Fruit fly (Drosophila melanogaster) whole organism: ENCODE results near the gene ppk17.

Experiments used
- CG8478 ChIP-seq: fragments of >200 bp; optimal IDR thresholded peaks from 2 replicates; lab custom pipeline; 2018; ENCODE audit warnings: inconsistent platforms
- EcR ChIP-seq, 2 experiments: fragments of >200 bp; optimal IDR thresholded peaks; 2 replicates each; lab custom pipeline; 2017; ENCODE audit warnings: missing biosample characterization in 2 of 2, missing genetic modification characterization in 2 of 2, missing genetic modification reagents in 2 of 2
- psq ChIP-seq: fragments of >200 bp; optimal IDR thresholded peaks from 2 replicates; lab custom pipeline; 2017

DNA sequence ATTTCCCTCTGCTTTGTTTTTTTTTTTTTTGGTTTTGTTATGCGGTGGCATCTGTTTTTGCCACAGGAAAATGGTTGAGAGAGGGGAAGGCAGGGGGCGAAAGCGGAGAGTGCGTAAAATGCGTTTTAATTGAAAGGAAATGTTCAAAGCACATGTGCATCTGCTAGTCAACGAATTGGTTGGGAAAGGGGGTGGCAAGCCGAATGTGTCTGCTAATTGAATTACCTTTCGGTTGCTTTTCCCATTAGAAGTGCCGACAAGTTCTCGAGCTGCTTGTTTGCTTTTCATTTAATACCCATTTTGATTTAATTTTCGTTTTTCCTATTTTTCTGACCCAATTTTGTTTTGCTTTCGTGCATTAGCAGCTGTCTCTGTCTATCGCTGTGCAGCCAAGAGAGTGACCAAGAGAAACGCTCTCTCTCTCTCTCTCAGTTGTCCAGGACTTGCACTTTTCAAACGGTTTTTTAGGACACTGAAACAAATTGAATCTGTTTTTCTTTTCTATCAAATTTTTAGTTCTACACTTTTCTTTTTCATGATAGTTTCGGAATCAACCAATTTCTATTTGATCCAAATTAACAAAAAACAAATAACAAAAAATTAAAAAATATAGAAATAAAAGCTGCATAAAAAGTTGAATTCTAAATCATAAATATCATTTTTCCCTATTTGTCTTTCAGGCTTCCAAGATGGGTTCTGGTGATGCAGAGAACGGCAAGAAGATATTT lies 41.7 kb downstream of the ppk17 start:
- no peak for TF ChIP-seq CG8478 (lab: Kevin White, UChicago)
- no peak for TF ChIP-seq EcR (GFP tag; optimal IDR thresholded peaks at IDR 0.05; lab: Kevin White, UChicago)
- no peak for TF ChIP-seq psq (lab: Kevin White, UChicago)
